Worm (Caenorhabditis elegans) whole organism, mixed stage, embryonic: Measurements from ENCODE around the gene F07A11.5.

Experiments used
- bed-3 ChIP-seq: fragments of 200-800 bp; sonication (Bioruptor generic); optimal IDR thresholded peaks from 3 replicates; lab custom pipeline; 2018; ENCODE audit warnings: mild to moderate bottlenecking, missing genetic modification characterization, moderate library complexity, missing compliant biosample characterization
- ceh-39 ChIP-seq: fragments of 150-350 bp; optimal IDR thresholded peaks from 2 replicates; lab custom pipeline; 2014; ENCODE audit warnings: missing biosample characterization, missing genetic modification characterization
- ceh-43 ChIP-seq: fragments of 200-800 bp; sonication (Bioruptor generic); optimal IDR thresholded peaks from 2 replicates; lab custom pipeline; 2018; ENCODE audit warnings: mild to moderate bottlenecking, missing genetic modification characterization, moderate library complexity, missing compliant biosample characterization
- cnd-1 ChIP-seq: fragments of 200-800 bp; sonication (Bioruptor generic); optimal IDR thresholded peaks from 2 replicates; lab custom pipeline; 2018; ENCODE audit warnings: mild to moderate bottlenecking, missing genetic modification characterization, missing compliant biosample characterization
- drap-1 ChIP-seq: fragments of 200-800 bp; sonication (Bioruptor generic); optimal IDR thresholded peaks from 3 replicates; lab custom pipeline; 2018; ENCODE audit warnings: mild to moderate bottlenecking, missing genetic modification characterization, missing compliant biosample characterization
- flh-1 ChIP-seq: fragments of 200-800 bp; sonication (Bioruptor generic); optimal IDR thresholded peaks from 2 replicates; lab custom pipeline; 2018; ENCODE audit warnings: mild to moderate bottlenecking, missing genetic modification characterization, moderate library complexity, missing compliant biosample characterization
- hlh-1 ChIP-seq: fragments of 150-350 bp; optimal IDR thresholded peaks from 2 replicates; lab custom pipeline; 2014; ENCODE audit warnings: missing biosample characterization, missing genetic modification reagents, missing genetic modification characterization
- lin-13 ChIP-seq: fragments of 150-350 bp; optimal IDR thresholded peaks from 2 replicates; lab custom pipeline; 2014; ENCODE audit warnings: missing biosample characterization, missing genetic modification characterization
- lin-32 ChIP-seq: fragments of 200-800 bp; sonication (Bioruptor generic); optimal IDR thresholded peaks from 2 replicates; lab custom pipeline; 2018; ENCODE audit warnings: mild to moderate bottlenecking, missing genetic modification characterization, missing compliant biosample characterization
- lsy-2 ChIP-seq: fragments of 150-350 bp; optimal IDR thresholded peaks from 2 replicates; lab custom pipeline; 2014; ENCODE audit warnings: missing biosample characterization, missing genetic modification characterization
- mab-5 ChIP-seq: fragments of 150-350 bp; optimal IDR thresholded peaks from 2 replicates; lab custom pipeline; 2014; ENCODE audit warnings: missing biosample characterization, missing genetic modification characterization
- mep-1 ChIP-seq: fragments of 150-350 bp; optimal IDR thresholded peaks from 2 replicates; lab custom pipeline; 2017; ENCODE audit warnings: missing biosample characterization, missing genetic modification reagents, missing genetic modification characterization, inconsistent platforms
- nhr-12 ChIP-seq: fragments of 150-350 bp; optimal IDR thresholded peaks from 2 replicates; lab custom pipeline; 2014; ENCODE audit warnings: missing biosample characterization, missing genetic modification characterization
- nhr-2 ChIP-seq: fragments of 150-350 bp; optimal IDR thresholded peaks from 2 replicates; lab custom pipeline; 2014; ENCODE audit warnings: missing biosample characterization, missing genetic modification characterization
- nhr-237 ChIP-seq: fragments of 150-350 bp; optimal IDR thresholded peaks from 2 replicates; lab custom pipeline; 2014; ENCODE audit warnings: missing biosample characterization, missing genetic modification characterization
- nhr-76 ChIP-seq: sonication (generic microtip); optimal IDR thresholded peaks from 2 replicates; lab custom pipeline; 2017; ENCODE audit warnings: missing biosample characterization, missing genetic modification characterization
- pha-4 ChIP-seq: fragments of 150-350 bp; optimal IDR thresholded peaks from 2 replicates; lab custom pipeline; 2018; ENCODE audit warnings: missing biosample characterization, missing genetic modification reagents, missing genetic modification characterization
- sem-2 ChIP-seq: fragments of 200-800 bp; sonication (Bioruptor generic); optimal IDR thresholded peaks from 2 replicates; lab custom pipeline; 2018; ENCODE audit warnings: mild to moderate bottlenecking, missing genetic modification characterization, missing compliant biosample characterization
- snpc-4 ChIP-seq: fragments of 150-350 bp; optimal IDR thresholded peaks from 2 replicates; lab custom pipeline; 2014; ENCODE audit warnings: missing biosample characterization, missing genetic modification characterization
- sptf-1 ChIP-seq: sonication (generic microtip); optimal IDR thresholded peaks from 2 replicates; lab custom pipeline; 2017; ENCODE audit warnings: mild to moderate bottlenecking, missing genetic modification characterization, moderate library complexity, missing compliant biosample characterization
- tbx-8 ChIP-seq: fragments of 200-800 bp; sonication (Bioruptor generic); optimal IDR thresholded peaks from 2 replicates; lab custom pipeline; 2018; ENCODE audit warnings: mild to moderate bottlenecking, missing genetic modification characterization, moderate library complexity, missing compliant biosample characterization
- unc-120 ChIP-seq: sonication (generic microtip); optimal IDR thresholded peaks from 2 replicates; lab custom pipeline; 2017; ENCODE audit warnings: missing genetic modification characterization, missing compliant biosample characterization; ENCODE audit not compliant: poor library complexity, severe bottlenecking
- unc-39 ChIP-seq: fragments of 150-350 bp; optimal IDR thresholded peaks from 2 replicates; lab custom pipeline; 2014; ENCODE audit warnings: missing biosample characterization, missing genetic modification characterization
- unc-62 ChIP-seq: fragments of 150-350 bp; optimal IDR thresholded peaks from 2 replicates; lab custom pipeline; 2014; ENCODE audit warnings: missing biosample characterization, missing genetic modification reagents, missing genetic modification characterization

The F07A11.5 gene

ce11 chrII:11652125-11652524 is 40.0 kb downstream of the F07A11.5 start:
- TF ChIP-seq mep-1 (tag; lab: Kevin White, UChicago): no peak
- no peak for TF ChIP-seq unc-120 (tag; lab: Kevin White, UChicago)
- no peak for TF ChIP-seq bed-3
- no peak for TF ChIP-seq snpc-4 (tag; lab: Kevin White, UChicago)
- no peak for TF ChIP-seq nhr-76 (tag; lab: Kevin White, UChicago)
- no peak for TF ChIP-seq drap-1 (GFP tag; lab: Kevin White, UChicago)
- no peak for TF ChIP-seq nhr-12 (tag; lab: Kevin White, UChicago)

DNA sequence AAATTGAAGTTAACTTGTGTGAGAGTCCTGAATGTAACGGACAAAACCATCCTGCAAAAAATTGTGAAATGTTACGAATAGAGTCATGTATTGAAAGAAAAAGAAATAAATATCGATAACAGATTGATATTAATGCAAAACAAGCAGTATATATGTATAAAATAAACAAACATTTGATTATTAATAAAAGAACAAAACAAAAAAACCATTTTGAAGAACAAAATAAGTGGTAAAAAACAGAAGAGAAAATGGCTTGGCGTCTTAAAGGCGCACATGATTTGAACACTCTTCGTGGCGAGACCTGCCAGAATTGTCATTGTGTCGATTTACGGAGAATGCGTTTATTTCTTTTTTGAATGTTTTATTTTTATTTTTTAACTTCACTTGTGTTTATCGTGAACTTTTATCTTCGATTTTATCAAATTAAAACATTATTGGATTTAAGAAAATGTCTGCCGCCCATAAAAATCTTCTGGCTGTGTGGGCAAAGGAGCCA is 40.6 kb downstream of the F07A11.5 start, which contains the start of the genes rad-23 and rpn-12:
Gene rad-23, minus strand, starts transcription at position 51 of the 496 bp plus-strand sequence.
Gene rpn-12, plus strand, starts transcription at position 446 of the 496 bp plus-strand sequence.
- TF ChIP-seq lsy-2 (peak; percentile 73), pha-4 (tag; lab: Kevin White, UChicago) (no peak), nhr-12 (tag; lab: Kevin White, UChicago) (no peak), hlh-1 (tag; lab: Kevin White, UChicago) (no peak), nhr-237 (tag; lab: Kevin White, UChicago) (peak; percentile 4), ceh-39 (tag; lab: Kevin White, UChicago) (peak; percentile 33), nhr-76 (tag; lab: Kevin White, UChicago) (no peak), mep-1 (tag; lab: Kevin White, UChicago) (peak; percentile 90), mab-5 (tag; lab: Kevin White, UChicago) (no peak), cnd-1 (tag; lab: Kevin White, UChicago) (no peak), sptf-1 (tag; lab: Kevin White, UChicago) (no peak), lin-13 (tag; lab: Kevin White, UChicago) (no peak), tbx-8 (GFP tag; lab: Kevin White, UChicago) (no peak)

- TF ChIP-seq unc-39 (tag; lab: Kevin White, UChicago): no peak
- TF ChIP-seq flh-1 (GFP tag; lab: Kevin White, UChicago): no peak
- no peak for TF ChIP-seq ceh-43 (GFP tag; lab: Kevin White, UChicago)
- TF ChIP-seq lin-32 (GFP tag; lab: Kevin White, UChicago): no peak
- TF ChIP-seq mab-5 (tag; lab: Kevin White, UChicago): no peak
- TF ChIP-seq lin-13 (tag; lab: Kevin White, UChicago): no peak
- TF ChIP-seq nhr-237 (tag; lab: Kevin White, UChicago): no peak
- TF ChIP-seq hlh-1 (tag; lab: Kevin White, UChicago): no peak
- no peak for TF ChIP-seq bed-3
- no peak for TF ChIP-seq nhr-76 (tag; lab: Kevin White, UChicago)
- TF ChIP-seq drap-1 (GFP tag; lab: Kevin White, UChicago): no peak
- TF ChIP-seq unc-62 (GFP tag; lab: Kevin White, UChicago): no peak
- no peak for TF ChIP-seq sem-2
- TF ChIP-seq pha-4 (tag; lab: Kevin White, UChicago): no peak
- no peak for TF ChIP-seq nhr-2 (tag; lab: Kevin White, UChicago)
Measured at ce11 chrII:11657079-11657478, 45.0 kb downstream of the F07A11.5 start, which contains the start of gene nep-1. TSS of gene nep-1 (minus strand) at chrII:11657179.

DNA sequence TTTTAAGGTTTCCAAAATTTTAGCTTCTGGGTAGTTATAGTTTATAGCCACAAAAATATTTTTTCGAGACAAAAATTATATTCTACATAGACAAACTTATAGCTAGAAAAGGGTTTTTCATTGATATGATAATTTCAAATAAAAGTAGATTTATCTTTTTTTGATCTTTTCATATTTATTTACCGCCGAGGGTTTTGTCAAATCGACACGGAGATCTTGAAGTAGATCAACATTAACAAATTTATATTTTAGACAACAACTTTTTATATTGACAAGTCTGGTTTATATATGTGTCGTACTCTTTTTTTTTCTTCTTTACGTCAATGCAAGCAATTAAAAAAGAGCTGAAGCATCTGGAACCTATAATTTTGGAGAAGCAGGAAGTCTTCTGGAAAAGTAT is 46.8 kb downstream of the F07A11.5 start:
- TF ChIP-seq flh-1 (GFP tag; lab: Kevin White, UChicago): no peak
- no peak for TF ChIP-seq ceh-39 (tag; lab: Kevin White, UChicago)
- TF ChIP-seq ceh-43 (GFP tag; lab: Kevin White, UChicago): no peak
